Fruit fly (Drosophila melanogaster) whole organism, pupa: Measurements from ENCODE around the gene CG4462.

Source experiments
- CG8159 ChIP-seq: fragments of 200-800 bp; sonication (Bioruptor generic); optimal IDR thresholded peaks from 3 replicates; lab custom pipeline; 2018; ENCODE audit warnings: missing biosample characterization, mild to moderate bottlenecking, missing genetic modification characterization, moderate library complexity
- D1 ChIP-seq: fragments of 200-800 bp; sonication (Bioruptor generic); optimal IDR thresholded peaks from 2 replicates; lab custom pipeline; 2018; ENCODE audit warnings: missing biosample characterization, mild to moderate bottlenecking, missing genetic modification characterization, moderate library complexity
- Pif1B ChIP-seq: fragments of 200-800 bp; sonication (Bioruptor generic); optimal IDR thresholded peaks from 3 replicates; lab custom pipeline; 2016; ENCODE audit warnings: missing biosample characterization, missing genetic modification characterization
- Snoo ChIP-seq: fragments of 200-800 bp; sonication (Bioruptor generic); optimal IDR thresholded peaks from 3 replicates; lab custom pipeline; 2017; ENCODE audit warnings: missing biosample characterization, mild to moderate bottlenecking, missing genetic modification characterization, inconsistent platforms
- fd96Ca ChIP-seq: fragments of 200-800 bp; sonication (Bioruptor generic); IDR thresholded peaks from 3 replicates; pipeline ENCODE4 v1.3.6; 2022; ENCODE audit warnings: missing biosample characterization, missing genetic modification characterization

DNA sequence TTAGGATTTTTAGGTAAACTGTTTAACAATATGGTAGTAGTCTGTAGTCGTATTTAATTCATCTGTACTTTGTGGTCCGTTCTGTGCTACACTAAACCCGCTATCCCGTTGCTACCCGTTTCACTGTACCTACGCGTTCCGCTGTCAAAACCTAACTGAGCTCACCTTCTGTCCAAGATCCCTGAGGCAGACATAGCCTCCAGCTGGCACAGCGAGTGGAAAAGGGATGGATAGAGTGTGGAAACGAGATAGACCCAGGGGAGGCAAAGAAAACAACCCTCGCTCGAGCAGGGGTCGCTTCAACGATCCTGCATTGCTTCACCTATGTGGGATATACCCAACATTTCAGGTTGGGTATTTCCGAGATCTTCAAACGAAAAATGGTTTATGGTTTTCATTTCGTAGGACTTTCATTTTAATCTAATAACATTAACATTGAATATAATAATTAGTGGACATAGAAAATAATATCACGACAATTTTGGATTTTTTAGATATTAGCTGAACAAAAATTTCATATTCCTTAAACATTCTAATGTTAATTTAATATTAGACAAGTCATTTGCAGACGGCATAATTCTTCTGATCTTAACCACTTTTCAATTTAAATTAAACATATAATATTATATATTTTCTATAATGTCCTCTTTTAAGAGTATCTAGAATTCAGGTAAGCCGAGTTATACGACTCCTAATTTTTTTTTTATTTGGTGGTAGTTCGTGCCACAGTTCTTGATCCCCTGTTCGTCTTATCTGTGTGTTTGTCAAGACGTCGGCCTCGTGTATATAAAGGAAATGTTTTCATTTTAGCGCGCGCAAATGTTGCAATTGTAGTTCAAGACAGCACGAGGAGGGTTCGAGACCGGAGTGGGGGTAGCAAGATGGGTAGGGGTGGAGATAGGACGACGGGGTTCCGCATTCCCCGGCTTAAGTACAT lies 9.9 kb upstream of the CG4462 start, which contains the start of gene mira:
- TF ChIP-seq fd96Ca (GFP tag; lab: Robert Waterston, UW): no peak
- no peak for TF ChIP-seq CG8159 (tag; lab: Kevin White, UChicago)
- TF ChIP-seq Pif1B: no peak
- TF ChIP-seq Snoo (tag; lab: Kevin White, UChicago): no peak
- TF ChIP-seq D1 (tag; lab: Kevin White, UChicago): no peak
